Worm (Caenorhabditis elegans) whole organism, young adult: ENCODE data around the gene C07H6.9.

Experiments used
- F22D6.2 ChIP-seq: sonication (generic microtip); optimal IDR thresholded peaks from 2 replicates; lab custom pipeline; 2016; ENCODE audit warnings: mild to moderate bottlenecking, missing genetic modification characterization, missing compliant biosample characterization
- akir-1 ChIP-seq: fragments of 200-800 bp; sonication (Bioruptor generic); optimal IDR thresholded peaks from 2 replicates; lab custom pipeline; 2018; ENCODE audit warnings: mild to moderate bottlenecking, missing genetic modification characterization, moderate library complexity, missing compliant biosample characterization
- ama-1 ChIP-seq, 3 experiments: fragments of 150-350 bp in 1 of 3; sonication (generic microtip) in 2 of 3; optimal IDR thresholded peaks; 2 replicates each; lab custom pipeline; 2014 to 2018; ENCODE audit warnings: missing biosample characterization in 2 of 3, missing genetic modification characterization in 2 of 3, missing genetic modification reagents in 2 of 3
- him-1 ChIP-seq: sonication (generic microtip); optimal IDR thresholded peaks from 2 replicates; lab custom pipeline; 2016; ENCODE audit warnings: missing genotype, missing genetic modification reagents, missing genetic modification characterization, missing compliant biosample characterization

ce11 chrIII:7490061-7490460 lies 9.2 kb downstream of the C07H6.9 start:
- TF ChIP-seq akir-1 (GFP tag; lab: Kevin White, UChicago) = no peak
- no peak for TF ChIP-seq ama-1 (optimal IDR thresholded peaks at IDR 0.05; lab: Kevin White, UChicago)
- TF ChIP-seq ama-1 (GFP tag; optimal IDR thresholded peaks at IDR 0.05; lab: Kevin White, UChicago) = no peak
- TF ChIP-seq F22D6.2 = no peak
- TF ChIP-seq him-1 (tag; lab: Kevin White, UChicago) = no peak
